Worm (Caenorhabditis elegans) whole organism, early embryonic: Measurements from ENCODE around the gene Y45G5AM.9.

Source experiments
- B0310.2 ChIP-seq: sonication (generic microtip); optimal IDR thresholded peaks from 2 replicates; lab custom pipeline; 2016; ENCODE audit warnings: mild to moderate bottlenecking, missing genetic modification characterization, missing compliant biosample characterization
- aly-1 ChIP-seq: sonication (generic microtip); optimal IDR thresholded peaks from 2 replicates; lab custom pipeline; 2016; ENCODE audit warnings: missing genetic modification characterization, missing compliant biosample characterization
- ama-1 ChIP-seq: fragments of 150-350 bp; optimal IDR thresholded peaks from 2 replicates; lab custom pipeline; 2014
- ceh-13 ChIP-seq: fragments of 200-800 bp; sonication (Bioruptor generic); optimal IDR thresholded peaks from 2 replicates; lab custom pipeline; 2018; ENCODE audit warnings: mild to moderate bottlenecking, missing genetic modification characterization, missing compliant biosample characterization
- ceh-36 ChIP-seq: sonication (generic microtip); optimal IDR thresholded peaks from 2 replicates; lab custom pipeline; 2016; ENCODE audit warnings: missing genetic modification characterization, inconsistent platforms, missing compliant biosample characterization
- ets-7 ChIP-seq: sonication (generic microtip); optimal IDR thresholded peaks from 2 replicates; lab custom pipeline; 2016; ENCODE audit warnings: missing genotype, missing genetic modification characterization, missing compliant biosample characterization
- flt-1 ChIP-seq: fragments of 200-800 bp; sonication (Bioruptor generic); IDR thresholded peaks from 2 replicates; pipeline ENCODE4 v1.3.6; 2022; ENCODE audit warnings: missing genetic modification characterization, missing compliant biosample characterization
- hmg-4 ChIP-seq: fragments of 200-800 bp; sonication (Bioruptor generic); optimal IDR thresholded peaks from 2 replicates; lab custom pipeline; 2018; ENCODE audit warnings: mild to moderate bottlenecking, missing genetic modification characterization, missing compliant biosample characterization
- pes-1 ChIP-seq: fragments of 200-800 bp; sonication (Bioruptor generic); IDR thresholded peaks from 2 replicates; pipeline ENCODE4 v1.3.6; 2022; ENCODE audit warnings: missing genetic modification reagents, missing genetic modification characterization, missing compliant biosample characterization
- sea-1 ChIP-seq: fragments of 200-800 bp; sonication (Bioruptor generic); conservative IDR thresholded peaks from 2 replicates; pipeline ENCODE4 v1.3.6; 2022; ENCODE audit warnings: missing genetic modification characterization, missing compliant biosample characterization
- tbx-11 ChIP-seq: fragments of 200-800 bp; sonication (Bioruptor generic); IDR thresholded peaks from 2 replicates; pipeline ENCODE4 v1.3.6; 2022; ENCODE audit warnings: missing genetic modification characterization, missing compliant biosample characterization
- tbx-37 ChIP-seq: fragments of 200-800 bp; sonication (Bioruptor generic); conservative IDR thresholded peaks from 2 replicates; pipeline ENCODE4 v1.3.6; 2022; ENCODE audit warnings: missing genetic modification reagents, missing genetic modification characterization, missing compliant biosample characterization
- tra-4 ChIP-seq: sonication (generic microtip); optimal IDR thresholded peaks from 2 replicates; lab custom pipeline; 2017; ENCODE audit warnings: missing genetic modification characterization, missing compliant biosample characterization

DNA sequence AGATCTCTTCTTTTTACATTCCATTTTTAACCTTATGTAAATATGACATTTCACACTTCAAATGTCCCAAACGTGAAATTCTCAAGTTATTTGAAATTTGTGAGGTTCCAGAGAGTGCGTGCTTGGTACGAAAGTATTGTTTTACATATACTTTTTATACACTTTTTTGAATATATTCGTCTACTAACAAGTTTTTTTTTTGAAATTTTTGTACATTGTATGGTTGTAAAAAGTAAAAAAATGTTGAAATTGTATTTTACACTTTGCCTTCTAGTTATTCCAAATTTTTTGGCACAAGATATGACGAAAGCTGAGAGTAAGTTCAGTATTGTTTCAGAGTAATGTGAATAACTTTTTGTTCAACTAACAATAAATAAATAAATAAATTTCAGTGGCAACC, 59.7 kb downstream of the Y45G5AM.9 start, which contains the start of gene lgc-1:
- TF ChIP-seq tbx-11 (GFP tag; lab: Robert Waterston, UW) (no peak), hmg-4 (GFP tag; lab: Kevin White, UChicago) (no peak), tra-4 (no peak), ets-7 (tag; lab: Kevin White, UChicago) (no peak), ama-1 (no peak), aly-1 (tag; lab: Kevin White, UChicago) (no peak), pes-1 (GFP tag; lab: Robert Waterston, UW) (no peak), B0310.2 (tag; lab: Kevin White, UChicago) (no peak), flt-1 (GFP tag; lab: Robert Waterston, UW) (no peak), ceh-13 (GFP tag; lab: Kevin White, UChicago) (no peak), sea-1 (GFP tag; lab: Robert Waterston, UW) (no peak), ceh-36 (tag; lab: Kevin White, UChicago) (no peak), tbx-37 (GFP tag; lab: Robert Waterston, UW) (no peak)
